Worm (Caenorhabditis elegans) whole organism, L3 larva: ENCODE measurements around the gene tag-250.

Source experiments
- elt-3 ChIP-seq, 3 experiments: fragments of 150-350 bp in 1 of 3; sonication (generic microtip) in 2 of 3; optimal IDR thresholded peaks; 2 replicates in 2 of 3; 4 replicates in 1 of 3; lab custom pipeline; 2014 to 2017; ENCODE audit warnings: missing biosample characterization in 3 of 3, missing genetic modification characterization in 3 of 3
- mdl-1 ChIP-seq: fragments of 150-350 bp; optimal IDR thresholded peaks from 2 replicates; lab custom pipeline; 2014; ENCODE audit warnings: missing biosample characterization, missing genetic modification characterization
- nhr-23 ChIP-seq: fragments of 150-350 bp; optimal IDR thresholded peaks from 2 replicates; lab custom pipeline; 2014; ENCODE audit warnings: missing biosample characterization, missing genetic modification reagents, missing genetic modification characterization
- nhr-25 ChIP-seq: sonication (generic microtip); optimal IDR thresholded peaks from 2 replicates; lab custom pipeline; 2017; ENCODE audit warnings: missing biosample characterization, missing genetic modification characterization
- nhr-28 ChIP-seq: fragments of 150-350 bp; optimal IDR thresholded peaks from 2 replicates; lab custom pipeline; 2014; ENCODE audit warnings: missing biosample characterization, missing genetic modification characterization
- nhr-76 ChIP-seq: fragments of 150-350 bp; sonication (generic microtip); optimal IDR thresholded peaks from 5 replicates; lab custom pipeline; 2014; ENCODE audit warnings: missing biosample characterization, missing genetic modification characterization
- snpc-4 ChIP-seq: fragments of 150-350 bp; optimal IDR thresholded peaks from 2 replicates; lab custom pipeline; 2014; ENCODE audit warnings: missing biosample characterization, missing genetic modification characterization
- unc-39 ChIP-seq: sonication (generic microtip); optimal IDR thresholded peaks from 4 replicates; lab custom pipeline; 2017; ENCODE audit warnings: missing biosample characterization, missing genetic modification characterization
- unc-62 ChIP-seq: fragments of 150-350 bp; sonication (generic microtip); optimal IDR thresholded peaks from 4 replicates; lab custom pipeline; 2014; ENCODE audit warnings: missing biosample characterization, missing genetic modification reagents, missing genetic modification characterization
- zag-1 ChIP-seq: fragments of 150-350 bp; optimal IDR thresholded peaks from 2 replicates; lab custom pipeline; 2014; ENCODE audit warnings: missing biosample characterization, missing genetic modification characterization

DNA sequence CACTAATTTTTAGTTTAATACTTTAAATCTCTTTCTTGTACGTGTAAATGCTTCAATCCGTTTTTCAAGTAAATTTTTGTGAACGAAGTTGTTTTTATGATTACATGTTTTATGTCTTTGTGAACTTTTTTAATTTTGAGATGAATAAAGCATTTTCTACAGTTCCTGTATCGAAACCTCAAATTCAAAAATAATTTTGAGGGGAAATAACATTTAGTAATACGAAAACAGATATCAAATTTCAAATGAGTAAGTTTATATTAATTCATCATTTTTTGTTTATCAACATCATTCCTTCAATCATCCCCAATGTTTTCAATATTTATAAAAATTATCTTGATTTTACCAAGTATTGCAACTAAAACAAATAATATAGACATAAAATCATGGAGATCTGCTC is 12.8 kb upstream of the tag-250 start, which contains the start of gene C29E4.10:
- TF ChIP-seq snpc-4 (tag; lab: Kevin White, UChicago) (no peak), zag-1 (tag; lab: Kevin White, UChicago) (no peak), nhr-28 (no peak), unc-39 (no peak), nhr-25 (tag; lab: Kevin White, UChicago) (no peak), elt-3 (tag; optimal IDR thresholded peaks at IDR 0.05; lab: Kevin White, UChicago) (no peak), mdl-1 (no peak), nhr-76 (tag; lab: Kevin White, UChicago) (no peak), unc-62 (GFP tag; lab: Kevin White, UChicago) (no peak), nhr-23 (tag; lab: Kevin White, UChicago) (no peak)
